Worm (Caenorhabditis elegans) whole organism, L1 larva: Measurements from ENCODE around the gene Y38E10A.9.
A peak's percentile ranks its signal among the peaks of the same experiment; 100 is the strongest.

Experiments
- C34B4.2 ChIP-seq: sonication (generic microtip); optimal IDR thresholded peaks from 2 replicates; lab custom pipeline; 2017; ENCODE audit warnings: mild to moderate bottlenecking, missing genetic modification characterization, missing compliant biosample characterization
- F16B12.6 ChIP-seq: fragments of 150-350 bp; optimal IDR thresholded peaks from 2 replicates; lab custom pipeline; 2014; ENCODE audit warnings: missing biosample characterization, missing genetic modification characterization
- Y116A8C.19 ChIP-seq: sonication (generic microtip); optimal IDR thresholded peaks from 2 replicates; lab custom pipeline; 2016; ENCODE audit warnings: missing compliant biosample characterization, missing genetic modification characterization, borderline replicate concordance
- aha-1 ChIP-seq: fragments of 150-350 bp; optimal IDR thresholded peaks from 2 replicates; lab custom pipeline; 2014; ENCODE audit warnings: missing biosample characterization, missing genetic modification characterization
- alr-1 ChIP-seq: fragments of 200-800 bp; sonication (Bioruptor generic); optimal IDR thresholded peaks from 2 replicates; lab custom pipeline; 2018; ENCODE audit warnings: borderline replicate concordance, mild to moderate bottlenecking, missing genetic modification characterization, missing compliant biosample characterization
- ama-1 ChIP-seq: fragments of 150-350 bp; optimal IDR thresholded peaks from 2 replicates; lab custom pipeline; 2014
- blmp-1 ChIP-seq: fragments of 150-350 bp; optimal IDR thresholded peaks from 2 replicates; lab custom pipeline; 2014; ENCODE audit warnings: missing biosample characterization, missing genetic modification characterization
- ceh-63 ChIP-seq: fragments of 200-800 bp; sonication (Bioruptor generic); optimal IDR thresholded peaks from 2 replicates; lab custom pipeline; 2018; ENCODE audit warnings: mild to moderate bottlenecking, missing genetic modification characterization, missing compliant biosample characterization
- ceh-90 ChIP-seq: sonication (generic microtip); optimal IDR thresholded peaks from 2 replicates; lab custom pipeline; 2016; ENCODE audit warnings: missing genetic modification characterization, missing compliant biosample characterization
- dpl-1 ChIP-seq, 3 experiments: fragments of 150-350 bp in 2 of 3; sonication (generic microtip) in 1 of 3; optimal IDR thresholded peaks; 2 replicates each; lab custom pipeline; 2014 to 2017; ENCODE audit warnings: missing biosample characterization in 3 of 3, missing genetic modification characterization in 3 of 3, missing genetic modification reagents in 3 of 3
- dsc-1 ChIP-seq: sonication (generic microtip); optimal IDR thresholded peaks from 2 replicates; lab custom pipeline; 2016; ENCODE audit warnings: mild to moderate bottlenecking, missing genetic modification characterization, missing compliant biosample characterization
- efl-1 ChIP-seq, 4 experiments: fragments of 150-350 bp; optimal IDR thresholded peaks in 3 of 4; peaks in 1 of 4; 1 replicate in 1 of 4; 2 replicates in 3 of 4; lab custom pipeline; 2014; ENCODE audit warnings: missing biosample characterization in 2 of 4, missing genetic modification characterization in 2 of 4, missing genetic modification reagents in 2 of 4
- efl-3 ChIP-seq: fragments of 200-800 bp; sonication (Bioruptor generic); optimal IDR thresholded peaks from 2 replicates; lab custom pipeline; 2018; ENCODE audit warnings: mild to moderate bottlenecking, missing genetic modification characterization, missing compliant biosample characterization
- egl-27 ChIP-seq, 2 experiments: fragments of 150-350 bp in 1 of 2; sonication (generic microtip); optimal IDR thresholded peaks; 3 replicates each; lab custom pipeline; 2017 to 2018; ENCODE audit warnings: missing biosample characterization in 2 of 2, missing genetic modification characterization in 2 of 2, missing genetic modification reagents in 2 of 2
- ets-5 ChIP-seq: fragments of 200-800 bp; sonication (Bioruptor generic); IDR thresholded peaks from 2 replicates; pipeline ENCODE4 v1.3.6; 2022; ENCODE audit warnings: missing genetic modification characterization, missing compliant biosample characterization
- fkh-10 ChIP-seq: sonication (generic microtip); optimal IDR thresholded peaks from 2 replicates; lab custom pipeline; 2017; ENCODE audit warnings: missing biosample characterization, missing genetic modification reagents, missing genetic modification characterization
- fkh-4 ChIP-seq: sonication (generic microtip); optimal IDR thresholded peaks from 2 replicates; lab custom pipeline; 2016; ENCODE audit warnings: missing compliant biosample characterization, missing genetic modification characterization, borderline replicate concordance
- fkh-8 ChIP-seq: sonication (generic microtip); optimal IDR thresholded peaks from 2 replicates; lab custom pipeline; 2016; ENCODE audit warnings: mild to moderate bottlenecking, missing genetic modification characterization, missing compliant biosample characterization
- fos-1 ChIP-seq: fragments of 150-350 bp; optimal IDR thresholded peaks from 2 replicates; lab custom pipeline; 2014; ENCODE audit warnings: missing biosample characterization, missing genetic modification characterization
- hpl-2 ChIP-seq: fragments of 150-350 bp; optimal IDR thresholded peaks from 2 replicates; lab custom pipeline; 2014; ENCODE audit warnings: missing biosample characterization, missing genetic modification reagents, missing genetic modification characterization
- lin-13 ChIP-seq: fragments of 150-350 bp; optimal IDR thresholded peaks from 2 replicates; lab custom pipeline; 2014; ENCODE audit warnings: missing biosample characterization, missing genetic modification reagents, missing genetic modification characterization
- lin-14 ChIP-seq: fragments of 200-800 bp; sonication (Bioruptor generic); optimal IDR thresholded peaks from 2 replicates; lab custom pipeline; 2018; ENCODE audit warnings: mild to moderate bottlenecking, missing genetic modification characterization, moderate library complexity, missing compliant biosample characterization
- lin-15B ChIP-seq: fragments of 150-350 bp; sonication (generic microtip); optimal IDR thresholded peaks from 3 replicates; lab custom pipeline; 2014; ENCODE audit warnings: missing biosample characterization, missing genetic modification characterization
- lin-39 ChIP-seq: fragments of 150-350 bp; optimal IDR thresholded peaks from 2 replicates; lab custom pipeline; 2014; ENCODE audit warnings: missing biosample characterization, missing genetic modification reagents, missing genetic modification characterization
- lsy-2 ChIP-seq, 2 experiments: fragments of 150-350 bp; optimal IDR thresholded peaks; 2 replicates each; lab custom pipeline; 2014; ENCODE audit warnings: missing biosample characterization in 2 of 2, missing genetic modification characterization in 2 of 2
- mdl-1 ChIP-seq, 2 experiments: fragments of 150-350 bp; optimal IDR thresholded peaks; 2 replicates each; lab custom pipeline; 2014 to 2017; ENCODE audit warnings: missing biosample characterization in 2 of 2, missing genetic modification characterization in 2 of 2, inconsistent platforms in 1 of 2
- mef-2 ChIP-seq: fragments of 150-350 bp; optimal IDR thresholded peaks from 2 replicates; lab custom pipeline; 2014; ENCODE audit warnings: missing biosample characterization, missing genetic modification characterization
- nhr-11 ChIP-seq: fragments of 150-350 bp; optimal IDR thresholded peaks from 2 replicates; lab custom pipeline; 2014; ENCODE audit warnings: missing biosample characterization, missing genetic modification characterization
- nhr-12 ChIP-seq: sonication (generic microtip); optimal IDR thresholded peaks from 2 replicates; lab custom pipeline; 2017; ENCODE audit warnings: missing biosample characterization, missing genetic modification characterization
- nhr-20 ChIP-seq: sonication (generic microtip); optimal IDR thresholded peaks from 2 replicates; lab custom pipeline; 2016; ENCODE audit warnings: mild to moderate bottlenecking, missing genetic modification characterization, missing compliant biosample characterization
- nhr-237 ChIP-seq: fragments of 150-350 bp; optimal IDR thresholded peaks from 2 replicates; lab custom pipeline; 2014; ENCODE audit warnings: missing biosample characterization, missing genetic modification characterization
- nhr-47 ChIP-seq: sonication (generic microtip); optimal IDR thresholded peaks from 2 replicates; lab custom pipeline; 2016; ENCODE audit warnings: mild to moderate bottlenecking, missing genetic modification characterization, moderate library complexity, missing compliant biosample characterization
- nhr-76 ChIP-seq: sonication (generic microtip); optimal IDR thresholded peaks from 2 replicates; lab custom pipeline; 2017; ENCODE audit warnings: missing biosample characterization, missing genetic modification characterization
- nhr-77 ChIP-seq: fragments of 150-350 bp; optimal IDR thresholded peaks from 2 replicates; lab custom pipeline; 2014; ENCODE audit warnings: missing biosample characterization, missing genetic modification characterization
- nhr-85 ChIP-seq: sonication (generic microtip); peaks from one replicate; lab custom pipeline; 2016; ENCODE audit warnings: missing genetic modification characterization, inconsistent platforms, missing compliant biosample characterization
- nhr-90 ChIP-seq: sonication (generic microtip); optimal IDR thresholded peaks from 2 replicates; lab custom pipeline; 2016; ENCODE audit warnings: mild to moderate bottlenecking, missing genetic modification characterization, missing compliant biosample characterization; ENCODE audit not compliant: poor library complexity
- pag-3 ChIP-seq: sonication (generic microtip); optimal IDR thresholded peaks from 2 replicates; lab custom pipeline; 2017; ENCODE audit warnings: missing genetic modification characterization, mild to moderate bottlenecking, missing compliant biosample characterization, antibody characterized with exemption, borderline replicate concordance; ENCODE audit not compliant: insufficient read depth
- pax-3 ChIP-seq: fragments of 200-800 bp; sonication (Bioruptor generic); optimal IDR thresholded peaks from 2 replicates; lab custom pipeline; 2018; ENCODE audit warnings: mild to moderate bottlenecking, missing genetic modification characterization, moderate library complexity, missing compliant biosample characterization
- pqm-1 ChIP-seq: sonication (generic microtip); optimal IDR thresholded peaks from 3 replicates; lab custom pipeline; 2017; ENCODE audit warnings: missing biosample characterization, missing genetic modification characterization
- rnt-1 ChIP-seq: sonication (generic microtip); optimal IDR thresholded peaks from 2 replicates; lab custom pipeline; 2016; ENCODE audit warnings: mild to moderate bottlenecking, missing genetic modification characterization, moderate library complexity, missing compliant biosample characterization
- skn-1 ChIP-seq: fragments of 150-350 bp; optimal IDR thresholded peaks from 2 replicates; lab custom pipeline; 2014; ENCODE audit warnings: missing biosample characterization, missing genetic modification characterization
- snu-23 ChIP-seq: sonication (generic microtip); optimal IDR thresholded peaks from 2 replicates; lab custom pipeline; 2016; ENCODE audit warnings: missing genetic modification characterization, missing compliant biosample characterization
- swsn-7 ChIP-seq: sonication (generic microtip); optimal IDR thresholded peaks from 2 replicates; lab custom pipeline; 2016; ENCODE audit warnings: missing genetic modification characterization, missing compliant biosample characterization
- tbx-2 ChIP-seq: sonication (generic microtip); optimal IDR thresholded peaks from 2 replicates; lab custom pipeline; 2016; ENCODE audit warnings: missing genetic modification characterization, missing compliant biosample characterization
- tlp-1 ChIP-seq: fragments of 150-350 bp; optimal IDR thresholded peaks from 2 replicates; lab custom pipeline; 2014; ENCODE audit warnings: missing biosample characterization, missing genetic modification characterization
- unc-62 ChIP-seq: fragments of 150-350 bp; optimal IDR thresholded peaks from 2 replicates; lab custom pipeline; 2014; ENCODE audit warnings: missing biosample characterization, missing genetic modification reagents, missing genetic modification characterization
- unc-86 ChIP-seq: sonication (generic microtip); optimal IDR thresholded peaks from 2 replicates; lab custom pipeline; 2016; ENCODE audit warnings: missing genetic modification characterization, missing compliant biosample characterization
- vab-15 ChIP-seq: sonication (generic microtip); optimal IDR thresholded peaks from 2 replicates; lab custom pipeline; 2017; ENCODE audit warnings: missing genotype, mild to moderate bottlenecking, missing genetic modification characterization, missing compliant biosample characterization
- ztf-11 ChIP-seq, 2 experiments: sonication (generic microtip); optimal IDR thresholded peaks; 2 replicates each; lab custom pipeline; 2016 to 2017; ENCODE audit warnings: missing genetic modification characterization in 2 of 2, missing biosample characterization in 1 of 2, missing compliant biosample characterization in 1 of 2

Gene Y38E10A.9

ce11 chrII:12625673-12626072 lies 16.9 kb downstream of the Y38E10A.9 start (continued):
- TF ChIP-seq F16B12.6 (tag; lab: Kevin White, UChicago) (no peak), swsn-7 (tag; lab: Kevin White, UChicago) (no peak), pag-3 (tag; lab: Kevin White, UChicago) (no peak), ets-5 (GFP tag; lab: Robert Waterston, UW) (no peak), egl-27 (tag; optimal IDR thresholded peaks at IDR 0.05; lab: Kevin White, UChicago) (no peak), fkh-10 (GFP tag; lab: Kevin White, UChicago) (no peak), nhr-20 (tag; lab: Kevin White, UChicago) (peak; percentile 96), aha-1 (tag; lab: Kevin White, UChicago) (no peak), pax-3 (tag; lab: Kevin White, UChicago) (no peak), efl-1 (optimal IDR thresholded peaks at IDR 0.05; lab: Kevin White, UChicago) (no peak), efl-1 (GFP tag; optimal IDR thresholded peaks at IDR 0.05 in 1 of 2; lab: Kevin White, UChicago) (no peak), fos-1 (tag; lab: Kevin White, UChicago) (no peak), nhr-76 (tag; lab: Kevin White, UChicago) (no peak), dpl-1 (GFP tag; optimal IDR thresholded peaks at IDR 0.05; lab: Kevin White, UChicago) (peak in 1 of 3 experiments; percentile 33), blmp-1 (tag; lab: Kevin White, UChicago) (peak; percentile 79), ztf-11 (tag; optimal IDR thresholded peaks at IDR 0.05; lab: Kevin White, UChicago) (no peak), ceh-90 (no peak), snu-23 (GFP tag; lab: Kevin White, UChicago) (peak; percentile 62), efl-3 (GFP tag; lab: Kevin White, UChicago) (no peak), hpl-2 (GFP tag; lab: Kevin White, UChicago) (no peak), nhr-237 (tag; lab: Kevin White, UChicago) (no peak), unc-86 (no peak), lsy-2 (tag; optimal IDR thresholded peaks at IDR 0.05; lab: Kevin White, UChicago) (peak in 1 of 2 experiments; percentile 28), alr-1 (tag; lab: Kevin White, UChicago) (no peak), tbx-2 (tag; lab: Kevin White, UChicago) (peak; percentile 83), lin-39 (no peak), fkh-8 (no peak), lin-15B (tag; lab: Kevin White, UChicago) (no peak), C34B4.2 (tag; lab: Kevin White, UChicago) (no peak), dsc-1 (tag; lab: Kevin White, UChicago) (no peak), pqm-1 (tag; lab: Kevin White, UChicago) (no peak)
- TF ChIP-seq, all 84 proteins: peak for 16

- TF ChIP-seq nhr-85 (no peak), mef-2 (tag; lab: Kevin White, UChicago) (no peak), Y116A8C.19 (tag; lab: Kevin White, UChicago) (no peak), mdl-1 (tag; optimal IDR thresholded peaks at IDR 0.05; lab: Kevin White, UChicago) (no peak), vab-15 (tag; lab: Kevin White, UChicago) (no peak), rnt-1 (no peak), swsn-7 (tag; lab: Kevin White, UChicago) (no peak), nhr-90 (tag; lab: Kevin White, UChicago) (no peak), pqm-1 (tag; lab: Kevin White, UChicago) (no peak), C34B4.2 (tag; lab: Kevin White, UChicago) (no peak), ceh-63 (GFP tag; lab: Kevin White, UChicago) (no peak)
- TF ChIP-seq, all 84 proteins: peak for 0
Measured at ce11 chrII:12626120-12626624, 17.4 kb downstream of the Y38E10A.9 start.

ce11 chrII:12626887-12627286 lies 18.1 kb downstream of the Y38E10A.9 start, which contains the start of gene nspe-7:
TSS of gene nspe-7 (plus strand) at chrII:12627187.
- TF ChIP-seq ama-1 (no peak), efl-3 (GFP tag; lab: Kevin White, UChicago) (no peak), unc-62 (GFP tag; lab: Kevin White, UChicago) (no peak), nhr-12 (tag; lab: Kevin White, UChicago) (no peak), tlp-1 (tag; lab: Kevin White, UChicago) (no peak), unc-86 (no peak), ceh-63 (GFP tag; lab: Kevin White, UChicago) (no peak), fkh-4 (tag; lab: Kevin White, UChicago) (no peak), lin-14 (GFP tag; lab: Kevin White, UChicago) (no peak), skn-1 (tag; lab: Kevin White, UChicago) (no peak), lin-13 (GFP tag; lab: Kevin White, UChicago) (no peak), nhr-77 (tag; lab: Kevin White, UChicago) (no peak), Y116A8C.19 (tag; lab: Kevin White, UChicago) (no peak), fkh-10 (GFP tag; lab: Kevin White, UChicago) (no peak), nhr-47 (tag; lab: Kevin White, UChicago) (no peak), nhr-11 (tag; lab: Kevin White, UChicago) (no peak)
- TF ChIP-seq, all 84 proteins: peak for 0
